Worm (Caenorhabditis elegans) whole organism, mixed stage, embryonic: Measurements from ENCODE around the gene C02G6.2.

Source experiments
- bed-3 ChIP-seq: fragments of 200-800 bp; sonication (Bioruptor generic); optimal IDR thresholded peaks from 3 replicates; lab custom pipeline; 2018; ENCODE audit warnings: mild to moderate bottlenecking, missing genetic modification characterization, moderate library complexity, missing compliant biosample characterization
- blmp-1 ChIP-seq: fragments of 150-350 bp; optimal IDR thresholded peaks from 2 replicates; lab custom pipeline; 2014; ENCODE audit warnings: missing biosample characterization, missing genetic modification characterization
- ceh-39 ChIP-seq: fragments of 150-350 bp; optimal IDR thresholded peaks from 2 replicates; lab custom pipeline; 2014; ENCODE audit warnings: missing biosample characterization, missing genetic modification characterization
- ceh-43 ChIP-seq: fragments of 200-800 bp; sonication (Bioruptor generic); optimal IDR thresholded peaks from 2 replicates; lab custom pipeline; 2018; ENCODE audit warnings: mild to moderate bottlenecking, missing genetic modification characterization, moderate library complexity, missing compliant biosample characterization
- ceh-83 ChIP-seq: fragments of 200-800 bp; sonication (Bioruptor generic); optimal IDR thresholded peaks from 2 replicates; lab custom pipeline; 2018; ENCODE audit warnings: mild to moderate bottlenecking, missing genetic modification characterization, missing compliant biosample characterization
- ces-1 ChIP-seq: fragments of 150-350 bp; optimal IDR thresholded peaks from 2 replicates; lab custom pipeline; 2014; ENCODE audit warnings: missing biosample characterization, missing genetic modification reagents, missing genetic modification characterization
- cnd-1 ChIP-seq: fragments of 200-800 bp; sonication (Bioruptor generic); optimal IDR thresholded peaks from 2 replicates; lab custom pipeline; 2018; ENCODE audit warnings: mild to moderate bottlenecking, missing genetic modification characterization, missing compliant biosample characterization
- drap-1 ChIP-seq: fragments of 200-800 bp; sonication (Bioruptor generic); optimal IDR thresholded peaks from 3 replicates; lab custom pipeline; 2018; ENCODE audit warnings: mild to moderate bottlenecking, missing genetic modification characterization, missing compliant biosample characterization
- elt-1 ChIP-seq: sonication (generic microtip); optimal IDR thresholded peaks from 2 replicates; lab custom pipeline; 2017; ENCODE audit warnings: missing genetic modification characterization, mild to moderate bottlenecking, missing compliant biosample characterization, antibody characterized with exemption, moderate library complexity, borderline replicate concordance; ENCODE audit not compliant: insufficient read depth
- elt-3 ChIP-seq: fragments of 150-350 bp; optimal IDR thresholded peaks from 2 replicates; lab custom pipeline; 2014; ENCODE audit warnings: missing biosample characterization, missing genetic modification characterization
- flh-1 ChIP-seq: fragments of 200-800 bp; sonication (Bioruptor generic); optimal IDR thresholded peaks from 2 replicates; lab custom pipeline; 2018; ENCODE audit warnings: mild to moderate bottlenecking, missing genetic modification characterization, moderate library complexity, missing compliant biosample characterization
- hlh-1 ChIP-seq: fragments of 150-350 bp; optimal IDR thresholded peaks from 2 replicates; lab custom pipeline; 2014; ENCODE audit warnings: missing biosample characterization, missing genetic modification reagents, missing genetic modification characterization
- lin-13 ChIP-seq: fragments of 150-350 bp; optimal IDR thresholded peaks from 2 replicates; lab custom pipeline; 2014; ENCODE audit warnings: missing biosample characterization, missing genetic modification characterization
- lin-32 ChIP-seq: fragments of 200-800 bp; sonication (Bioruptor generic); optimal IDR thresholded peaks from 2 replicates; lab custom pipeline; 2018; ENCODE audit warnings: mild to moderate bottlenecking, missing genetic modification characterization, missing compliant biosample characterization
- lsy-2 ChIP-seq: fragments of 150-350 bp; optimal IDR thresholded peaks from 2 replicates; lab custom pipeline; 2014; ENCODE audit warnings: missing biosample characterization, missing genetic modification characterization
- mep-1 ChIP-seq: fragments of 150-350 bp; optimal IDR thresholded peaks from 2 replicates; lab custom pipeline; 2017; ENCODE audit warnings: missing biosample characterization, missing genetic modification reagents, missing genetic modification characterization, inconsistent platforms
- mls-2 ChIP-seq: sonication (generic microtip); optimal IDR thresholded peaks from 2 replicates; lab custom pipeline; 2016; ENCODE audit warnings: mild to moderate bottlenecking, missing genetic modification characterization, moderate library complexity, missing compliant biosample characterization
- nhr-12 ChIP-seq: fragments of 150-350 bp; optimal IDR thresholded peaks from 2 replicates; lab custom pipeline; 2014; ENCODE audit warnings: missing biosample characterization, missing genetic modification characterization
- nhr-237 ChIP-seq: fragments of 150-350 bp; optimal IDR thresholded peaks from 2 replicates; lab custom pipeline; 2014; ENCODE audit warnings: missing biosample characterization, missing genetic modification characterization
- nhr-28 ChIP-seq: fragments of 150-350 bp; optimal IDR thresholded peaks from 2 replicates; lab custom pipeline; 2014; ENCODE audit warnings: missing biosample characterization, missing genetic modification characterization
- nhr-76 ChIP-seq: sonication (generic microtip); optimal IDR thresholded peaks from 2 replicates; lab custom pipeline; 2017; ENCODE audit warnings: missing biosample characterization, missing genetic modification characterization
- pha-4 ChIP-seq: fragments of 150-350 bp; optimal IDR thresholded peaks from 2 replicates; lab custom pipeline; 2018; ENCODE audit warnings: missing biosample characterization, missing genetic modification reagents, missing genetic modification characterization
- sem-2 ChIP-seq: fragments of 200-800 bp; sonication (Bioruptor generic); optimal IDR thresholded peaks from 2 replicates; lab custom pipeline; 2018; ENCODE audit warnings: mild to moderate bottlenecking, missing genetic modification characterization, missing compliant biosample characterization
- snpc-4 ChIP-seq: fragments of 150-350 bp; optimal IDR thresholded peaks from 2 replicates; lab custom pipeline; 2014; ENCODE audit warnings: missing biosample characterization, missing genetic modification characterization
- sptf-1 ChIP-seq: sonication (generic microtip); optimal IDR thresholded peaks from 2 replicates; lab custom pipeline; 2017; ENCODE audit warnings: mild to moderate bottlenecking, missing genetic modification characterization, moderate library complexity, missing compliant biosample characterization
- unc-120 ChIP-seq: sonication (generic microtip); optimal IDR thresholded peaks from 2 replicates; lab custom pipeline; 2017; ENCODE audit warnings: missing genetic modification characterization, missing compliant biosample characterization; ENCODE audit not compliant: poor library complexity, severe bottlenecking
- unc-39 ChIP-seq: fragments of 150-350 bp; optimal IDR thresholded peaks from 2 replicates; lab custom pipeline; 2014; ENCODE audit warnings: missing biosample characterization, missing genetic modification characterization
- unc-62 ChIP-seq: fragments of 150-350 bp; optimal IDR thresholded peaks from 2 replicates; lab custom pipeline; 2014; ENCODE audit warnings: missing biosample characterization, missing genetic modification reagents, missing genetic modification characterization
- zip-8 ChIP-seq: fragments of 150-350 bp; optimal IDR thresholded peaks from 2 replicates; lab custom pipeline; 2014; ENCODE audit warnings: missing biosample characterization, missing genetic modification characterization
- ztf-11 ChIP-seq: fragments of 150-350 bp; optimal IDR thresholded peaks from 2 replicates; lab custom pipeline; 2014; ENCODE audit warnings: missing biosample characterization, missing genetic modification characterization

The C02G6.2 gene

ce11 chrV:5842507-5843144 is 29.2 kb upstream of the C02G6.2 start:
- TF ChIP-seq ceh-43 (GFP tag; lab: Kevin White, UChicago): no peak
- no peak for TF ChIP-seq zip-8 (tag; lab: Kevin White, UChicago)
- TF ChIP-seq flh-1 (GFP tag; lab: Kevin White, UChicago): no peak
- TF ChIP-seq nhr-12: no peak
- no peak for TF ChIP-seq nhr-28
- no peak for TF ChIP-seq lin-32 (GFP tag; lab: Kevin White, UChicago)
- TF ChIP-seq ceh-83 (GFP tag; lab: Kevin White, UChicago): no peak
- no peak for TF ChIP-seq unc-62 (GFP tag; lab: Kevin White, UChicago)
- no peak for TF ChIP-seq unc-120 (tag; lab: Kevin White, UChicago)
- TF ChIP-seq sptf-1 (tag; lab: Kevin White, UChicago): no peak
- no peak for TF ChIP-seq cnd-1 (tag; lab: Kevin White, UChicago)
- no peak for TF ChIP-seq lin-13 (tag; lab: Kevin White, UChicago)
- TF ChIP-seq mep-1: no peak
- TF ChIP-seq drap-1 (GFP tag; lab: Kevin White, UChicago): no peak
- TF ChIP-seq ztf-11 (tag; lab: Kevin White, UChicago): no peak
- TF ChIP-seq, all 35 proteins: peak for 0

DNA sequence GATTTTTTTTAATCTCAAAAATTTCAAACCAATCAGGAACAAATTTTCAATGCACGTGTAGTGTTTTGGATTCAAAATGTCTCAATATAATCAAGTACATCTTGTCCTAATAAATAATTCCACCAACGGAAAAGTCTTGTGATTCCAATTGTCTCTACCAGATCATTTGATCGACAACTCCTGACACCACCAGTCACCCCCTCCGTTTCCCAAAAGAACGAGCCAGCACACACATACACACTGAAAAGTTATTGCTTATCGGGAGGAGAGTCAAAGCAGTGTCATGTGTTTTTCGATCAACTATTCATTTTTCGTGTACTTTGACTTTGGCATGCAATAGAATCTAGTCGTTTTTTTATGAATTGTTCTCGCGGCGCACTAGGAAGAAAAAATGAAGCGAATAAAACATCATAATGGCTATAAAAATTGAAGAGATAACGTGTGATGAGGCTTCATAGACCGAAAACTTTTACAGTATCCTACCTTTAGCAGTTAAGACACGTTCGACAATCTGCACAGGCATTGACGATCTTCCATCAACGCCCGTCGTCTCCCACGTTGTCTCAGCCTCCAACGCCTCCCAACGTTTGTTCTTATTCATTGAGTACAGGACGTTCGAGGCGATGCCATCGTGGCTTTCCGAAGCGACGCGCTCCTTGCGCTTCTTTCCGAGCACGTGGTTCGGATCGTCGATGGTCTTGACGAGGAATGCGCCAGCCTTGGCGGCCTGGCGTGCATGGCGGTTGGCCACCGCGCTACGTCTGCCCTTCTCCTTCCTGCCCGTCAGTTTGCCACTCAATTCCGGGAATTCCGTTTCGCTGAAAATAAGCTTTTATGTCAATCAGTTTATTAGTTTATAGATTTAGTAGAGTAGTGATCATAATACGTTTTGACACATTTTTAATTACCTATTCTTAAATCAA is 28.2 kb upstream of the C02G6.2 start:
- TF ChIP-seq elt-3 (tag; lab: Kevin White, UChicago) (no peak), nhr-237 (tag; lab: Kevin White, UChicago) (no peak), drap-1 (GFP tag; lab: Kevin White, UChicago) (peak; percentile 6), sptf-1 (tag; lab: Kevin White, UChicago) (no peak), nhr-28 (no peak), ceh-83 (GFP tag; lab: Kevin White, UChicago) (peak; percentile 13)

ce11 chrV:5844349-5844760 is 27.5 kb upstream of the C02G6.2 start:
- TF ChIP-seq elt-3 (tag; lab: Kevin White, UChicago) (no peak), pha-4 (tag; lab: Kevin White, UChicago) (no peak), nhr-76 (no peak), elt-1 (tag; lab: Kevin White, UChicago) (no peak), drap-1 (GFP tag; lab: Kevin White, UChicago) (no peak), flh-1 (GFP tag; lab: Kevin White, UChicago) (no peak), blmp-1 (tag; lab: Kevin White, UChicago) (no peak), ces-1 (GFP tag; lab: Kevin White, UChicago) (no peak), unc-62 (GFP tag; lab: Kevin White, UChicago) (no peak), ceh-43 (GFP tag; lab: Kevin White, UChicago) (no peak), unc-39 (no peak), bed-3 (no peak), ceh-39 (tag; lab: Kevin White, UChicago) (no peak), sem-2 (GFP tag; lab: Kevin White, UChicago) (no peak), hlh-1 (tag; lab: Kevin White, UChicago) (no peak)

- TF ChIP-seq snpc-4 (tag; lab: Kevin White, UChicago) (no peak), elt-1 (tag; lab: Kevin White, UChicago) (no peak), lsy-2 (tag; lab: Kevin White, UChicago) (no peak), mls-2 (no peak), nhr-76 (no peak), zip-8 (tag; lab: Kevin White, UChicago) (no peak)
These were observed 26.7 kb upstream of the C02G6.2 start for ce11 chrV:5845162-5845561.
